Worm (Caenorhabditis elegans) whole organism, young adult: Measurements from ENCODE around the gene rps-3.

Experiments
- B0035.1 ChIP-seq: sonication (generic microtip); optimal IDR thresholded peaks from 2 replicates; lab custom pipeline; 2016; ENCODE audit warnings: missing genetic modification characterization, mild to moderate bottlenecking, missing compliant biosample characterization, missing genotype, missing genetic modification reagents
- B0261.1 ChIP-seq: sonication (generic microtip); optimal IDR thresholded peaks from 2 replicates; lab custom pipeline; 2016; ENCODE audit warnings: mild to moderate bottlenecking, missing genetic modification characterization, moderate library complexity, missing compliant biosample characterization
- B0336.3 ChIP-seq: fragments of 200-800 bp; sonication (Bioruptor generic); IDR thresholded peaks from 2 replicates; pipeline ENCODE4 v1.3.6; 2022; ENCODE audit warnings: missing genetic modification characterization, missing compliant biosample characterization
- C06A6.2 ChIP-seq: fragments of 200-800 bp; sonication (Bioruptor generic); conservative IDR thresholded peaks from 2 replicates; pipeline ENCODE4 v1.3.6; 2022; ENCODE audit warnings: missing genetic modification characterization, missing compliant biosample characterization
- F22D6.2 ChIP-seq: sonication (generic microtip); optimal IDR thresholded peaks from 2 replicates; lab custom pipeline; 2016; ENCODE audit warnings: mild to moderate bottlenecking, missing genetic modification characterization, missing compliant biosample characterization
- F23B12.7 ChIP-seq: sonication (generic microtip); optimal IDR thresholded peaks from 2 replicates; lab custom pipeline; 2017; ENCODE audit warnings: missing genetic modification characterization, mild to moderate bottlenecking, missing compliant biosample characterization, antibody characterized with exemption, moderate library complexity; ENCODE audit not compliant: insufficient read depth
- F55B11.4 ChIP-seq: sonication (generic microtip); optimal IDR thresholded peaks from 2 replicates; lab custom pipeline; 2016; ENCODE audit warnings: missing compliant biosample characterization, missing genetic modification characterization, borderline replicate concordance; ENCODE audit not compliant: insufficient read depth
- F57A8.1 ChIP-seq: fragments of 200-800 bp; sonication (Bioruptor generic); optimal IDR thresholded peaks from 2 replicates; lab custom pipeline; 2018; ENCODE audit warnings: mild to moderate bottlenecking, missing genetic modification characterization, moderate library complexity, missing compliant biosample characterization
- F57C9.4 ChIP-seq: sonication (generic microtip); optimal IDR thresholded peaks from 2 replicates; lab custom pipeline; 2017; ENCODE audit warnings: mild to moderate bottlenecking, missing genetic modification characterization, missing compliant biosample characterization
- Y67H2A.10 ChIP-seq: fragments of 200-800 bp; sonication (Bioruptor generic); conservative IDR thresholded peaks from 2 replicates; pipeline ENCODE4 v1.3.6; 2022; ENCODE audit warnings: missing genetic modification reagents, missing genetic modification characterization, missing compliant biosample characterization
- ama-1 ChIP-seq, 3 experiments: fragments of 150-350 bp in 1 of 3; sonication (generic microtip) in 2 of 3; optimal IDR thresholded peaks; 2 replicates each; lab custom pipeline; 2014 to 2018; ENCODE audit warnings: missing biosample characterization in 2 of 3, missing genetic modification characterization in 2 of 3, missing genetic modification reagents in 2 of 3
- aptf-2 ChIP-seq: fragments of 200-800 bp; sonication (Bioruptor generic); conservative IDR thresholded peaks from 2 replicates; pipeline ENCODE4 v1.3.6; 2022; ENCODE audit warnings: missing genetic modification reagents, missing genetic modification characterization, missing compliant biosample characterization
- attf-6 ChIP-seq: fragments of 200-800 bp; sonication (Bioruptor generic); IDR thresholded peaks from 2 replicates; pipeline ENCODE4 v1.3.6; 2022; ENCODE audit warnings: missing genetic modification reagents, missing genetic modification characterization, missing compliant biosample characterization
- bed-2 ChIP-seq: fragments of 200-800 bp; sonication (Bioruptor generic); IDR thresholded peaks from 2 replicates; pipeline ENCODE4 v1.3.6; 2022; ENCODE audit warnings: missing genetic modification reagents, missing genetic modification characterization, missing compliant biosample characterization
- cebp-1 ChIP-seq, 2 experiments: fragments of 200-800 bp in 1 of 2; sonication (Bioruptor generic) in 1 of 2; sonication (generic microtip) in 1 of 2; IDR thresholded peaks in 1 of 2; optimal IDR thresholded peaks in 1 of 2; 2 replicates each; pipeline versions ENCODE4 v1.3.6 to Lab custom; 2017 to 2022; ENCODE audit warnings: missing compliant biosample characterization in 2 of 2, missing genetic modification characterization in 2 of 2, mild to moderate bottlenecking in 1 of 2, missing genetic modification reagents in 1 of 2, moderate library complexity in 1 of 2
- ceh-58 ChIP-seq: fragments of 200-800 bp; sonication (Bioruptor generic); IDR thresholded peaks from 2 replicates; pipeline ENCODE4 v1.3.6; 2022; ENCODE audit warnings: missing genetic modification characterization, missing compliant biosample characterization
- ceh-79 ChIP-seq: sonication (generic microtip); optimal IDR thresholded peaks from 2 replicates; lab custom pipeline; 2017; ENCODE audit warnings: mild to moderate bottlenecking, missing genetic modification characterization, missing compliant biosample characterization
- ceh-91 ChIP-seq: fragments of 200-800 bp; sonication (Bioruptor generic); IDR thresholded peaks from 2 replicates; pipeline ENCODE4 v1.3.6; 2022; ENCODE audit warnings: missing genetic modification reagents, missing genetic modification characterization, missing compliant biosample characterization
- chd-7 ChIP-seq: sonication (generic microtip); optimal IDR thresholded peaks from 2 replicates; lab custom pipeline; 2016; ENCODE audit warnings: mild to moderate bottlenecking, missing genetic modification characterization, moderate library complexity, missing compliant biosample characterization
- dox-1 ChIP-seq: fragments of 200-800 bp; sonication (Bioruptor generic); IDR thresholded peaks from 2 replicates; pipeline ENCODE4 v1.3.6; 2022; ENCODE audit warnings: missing genetic modification reagents, missing genetic modification characterization, missing compliant biosample characterization
- dpff-1 ChIP-seq: sonication (generic microtip); optimal IDR thresholded peaks from 2 replicates; lab custom pipeline; 2017; ENCODE audit warnings: mild to moderate bottlenecking, missing genetic modification characterization, missing compliant biosample characterization
- egl-44 ChIP-seq: fragments of 200-800 bp; sonication (Bioruptor generic); IDR thresholded peaks from 2 replicates; pipeline ENCODE4 v1.3.6; 2022; ENCODE audit warnings: missing genetic modification reagents, missing genetic modification characterization, missing compliant biosample characterization
- egrh-3 ChIP-seq: fragments of 200-800 bp; sonication (Bioruptor generic); IDR thresholded peaks from 2 replicates; pipeline ENCODE4 v1.3.6; 2022; ENCODE audit warnings: missing genetic modification reagents, missing genetic modification characterization, missing compliant biosample characterization
- him-1 ChIP-seq: sonication (generic microtip); optimal IDR thresholded peaks from 2 replicates; lab custom pipeline; 2016; ENCODE audit warnings: missing genotype, missing genetic modification reagents, missing genetic modification characterization, missing compliant biosample characterization
- hlh-12 ChIP-seq: sonication (generic microtip); optimal IDR thresholded peaks from 2 replicates; lab custom pipeline; 2016; ENCODE audit warnings: missing genetic modification characterization, missing compliant biosample characterization
- hmg-1.2 ChIP-seq: fragments of 200-800 bp; sonication (Bioruptor generic); IDR thresholded peaks from 2 replicates; pipeline ENCODE4 v1.3.6; 2022; ENCODE audit warnings: missing genetic modification reagents, missing genetic modification characterization, missing compliant biosample characterization
- lag-1 ChIP-seq: fragments of 200-800 bp; sonication (Bioruptor generic); IDR thresholded peaks from 2 replicates; pipeline ENCODE4 v1.3.6; 2022; ENCODE audit warnings: missing genetic modification reagents, missing genetic modification characterization, missing compliant biosample characterization
- let-526 ChIP-seq: fragments of 200-800 bp; sonication (Bioruptor generic); IDR thresholded peaks from 2 replicates; pipeline ENCODE4 v1.3.6; 2022; ENCODE audit warnings: missing genetic modification reagents, missing genetic modification characterization, missing compliant biosample characterization
- let-607 ChIP-seq, 2 experiments: fragments of 200-800 bp in 1 of 2; sonication (Bioruptor generic) in 1 of 2; sonication (generic microtip) in 1 of 2; optimal IDR thresholded peaks; 2 replicates each; lab custom pipeline; 2016 to 2018; ENCODE audit warnings: mild to moderate bottlenecking in 2 of 2, missing compliant biosample characterization in 2 of 2, missing genetic modification characterization in 2 of 2, moderate library complexity in 2 of 2, missing genotype in 1 of 2
- lin-26 ChIP-seq: fragments of 200-800 bp; sonication (Bioruptor generic); IDR thresholded peaks from 2 replicates; pipeline ENCODE4 v1.3.6; 2022; ENCODE audit warnings: missing genetic modification reagents, missing genetic modification characterization, missing compliant biosample characterization
- lin-54 ChIP-seq: fragments of 200-800 bp; sonication (Bioruptor generic); optimal IDR thresholded peaks from 2 replicates; lab custom pipeline; 2018; ENCODE audit warnings: mild to moderate bottlenecking, missing genetic modification characterization, missing compliant biosample characterization
- lsy-27 ChIP-seq: sonication (generic microtip); optimal IDR thresholded peaks from 2 replicates; lab custom pipeline; 2017; ENCODE audit warnings: missing genetic modification characterization, mild to moderate bottlenecking, missing compliant biosample characterization, antibody characterized with exemption, missing genotype, borderline replicate concordance; ENCODE audit not compliant: insufficient read depth
- madf-10 ChIP-seq: sonication (generic microtip); optimal IDR thresholded peaks from 2 replicates; lab custom pipeline; 2016; ENCODE audit warnings: mild to moderate bottlenecking, missing genetic modification characterization, missing compliant biosample characterization
- madf-3 ChIP-seq: fragments of 200-800 bp; sonication (Bioruptor generic); IDR thresholded peaks from 2 replicates; pipeline ENCODE4 v1.3.6; 2022; ENCODE audit warnings: missing genetic modification reagents, missing genetic modification characterization, missing compliant biosample characterization
- nhr-120 ChIP-seq: fragments of 200-800 bp; sonication (Bioruptor generic); IDR thresholded peaks from 2 replicates; pipeline ENCODE4 v1.3.6; 2022; ENCODE audit warnings: missing genetic modification characterization, missing compliant biosample characterization
- repo-1 ChIP-seq: sonication (generic microtip); optimal IDR thresholded peaks from 2 replicates; lab custom pipeline; 2017; ENCODE audit warnings: mild to moderate bottlenecking, missing genetic modification characterization, missing compliant biosample characterization
- rpc-1 ChIP-seq, 2 experiments: fragments of 150-350 bp in 1 of 2; sonication (generic microtip) in 1 of 2; optimal IDR thresholded peaks; 2 replicates each; lab custom pipeline; 2014 to 2018; ENCODE audit warnings: missing biosample characterization in 1 of 2, missing genetic modification characterization in 1 of 2, missing genetic modification reagents in 1 of 2, missing genotype in 1 of 2
- sea-2 ChIP-seq: fragments of 200-800 bp; sonication (Bioruptor generic); IDR thresholded peaks from 2 replicates; pipeline ENCODE4 v1.3.6; 2022; ENCODE audit warnings: missing genetic modification characterization, missing compliant biosample characterization
- snpc-1.1 ChIP-seq: sonication (generic microtip); optimal IDR thresholded peaks from 2 replicates; lab custom pipeline; 2017; ENCODE audit warnings: missing genetic modification characterization, mild to moderate bottlenecking, missing compliant biosample characterization, antibody characterized with exemption, moderate library complexity, missing genotype, missing genetic modification reagents; ENCODE audit not compliant: insufficient read depth
- tlf-1 ChIP-seq: fragments of 200-800 bp; sonication (Bioruptor generic); optimal IDR thresholded peaks from 2 replicates; lab custom pipeline; 2018; ENCODE audit warnings: mild to moderate bottlenecking, missing genetic modification characterization, missing compliant biosample characterization
- unc-62 ChIP-seq: fragments of 150-350 bp; optimal IDR thresholded peaks from 2 replicates; lab custom pipeline; 2014; ENCODE audit warnings: missing biosample characterization, missing genetic modification reagents, missing genetic modification characterization
- zfh-2 ChIP-seq: fragments of 200-800 bp; sonication (Bioruptor generic); conservative IDR thresholded peaks from 2 replicates; pipeline ENCODE4 v1.3.6; 2022; ENCODE audit warnings: missing genetic modification reagents, missing genetic modification characterization, missing compliant biosample characterization
- ztf-25 ChIP-seq: fragments of 200-800 bp; sonication (Bioruptor generic); IDR thresholded peaks from 2 replicates; pipeline ENCODE4 v1.3.6; 2022; ENCODE audit warnings: missing genetic modification reagents, missing genetic modification characterization, missing compliant biosample characterization
- ztf-28 ChIP-seq: fragments of 200-800 bp; sonication (Bioruptor generic); IDR thresholded peaks from 2 replicates; pipeline ENCODE4 v1.3.6; 2022; ENCODE audit warnings: missing genetic modification reagents, missing genetic modification characterization, missing compliant biosample characterization
- ztf-6 ChIP-seq: fragments of 200-800 bp; sonication (Bioruptor generic); IDR thresholded peaks from 2 replicates; pipeline ENCODE4 v1.3.6; 2022; ENCODE audit warnings: missing genetic modification reagents, missing genetic modification characterization, missing compliant biosample characterization

rps-3 gene

DNA sequence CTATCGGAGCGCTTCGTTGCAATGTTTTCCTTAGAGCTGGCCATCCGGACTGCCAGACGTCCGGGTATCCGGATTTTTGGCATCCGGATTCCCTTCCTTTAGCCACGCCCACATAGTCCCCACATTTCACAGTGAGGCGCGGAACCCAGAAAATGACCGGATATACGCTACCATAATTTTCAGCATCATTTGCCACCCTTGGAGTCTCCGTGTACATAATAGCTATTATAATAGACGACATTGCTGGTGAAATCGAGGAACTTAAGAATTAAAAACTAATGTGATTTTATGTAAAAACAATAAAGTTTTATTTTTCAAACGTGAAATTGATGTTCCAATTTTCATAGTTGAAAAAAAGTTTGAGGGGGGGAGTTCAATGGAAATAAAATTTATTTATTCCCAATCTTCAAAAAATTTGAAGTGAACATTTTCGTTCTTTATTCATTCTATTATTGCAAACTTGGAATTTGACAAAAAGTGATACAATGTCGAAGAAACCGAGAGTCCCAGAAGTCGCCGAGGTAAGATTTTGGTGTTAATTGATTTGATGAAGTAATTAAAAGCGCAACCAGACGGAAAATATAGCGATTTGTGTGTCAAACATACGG is 3.7 kb downstream of the rps-3 start (continued):
- no peak for TF ChIP-seq F55B11.4
- TF ChIP-seq rpc-1 (optimal IDR thresholded peaks at IDR 0.05; lab: Kevin White, UChicago), result no peak
- TF ChIP-seq rpc-1 (tag; optimal IDR thresholded peaks at IDR 0.05; lab: Kevin White, UChicago), result peak; percentile 7
- no peak for TF ChIP-seq ceh-79
- TF ChIP-seq ama-1 (optimal IDR thresholded peaks at IDR 0.05; lab: Kevin White, UChicago), result no peak
- TF ChIP-seq ama-1 (GFP tag; optimal IDR thresholded peaks at IDR 0.05; lab: Kevin White, UChicago), result peak in 1 of 2 experiments; percentile 35
- no peak for TF ChIP-seq ceh-91 (GFP tag; lab: Robert Waterston, UW)
- peak; percentile 86 for TF ChIP-seq hmg-1.2
- TF ChIP-seq F22D6.2 (tag; lab: Kevin White, UChicago), result no peak
- no peak for TF ChIP-seq let-607 (tag; optimal IDR thresholded peaks at IDR 0.05; lab: Kevin White, UChicago)
- TF ChIP-seq ceh-58, result no peak
- TF ChIP-seq F57A8.1 (GFP tag; lab: Kevin White, UChicago), result no peak
- TF ChIP-seq egrh-3, result no peak
- no peak for TF ChIP-seq egl-44 (GFP tag; lab: Robert Waterston, UW)
- TF ChIP-seq lsy-27 (tag; lab: Kevin White, UChicago), result no peak
- TF ChIP-seq cebp-1 (GFP tag; IDR thresholded peaks at IDR 0.05; lab: Robert Waterston, UW), result no peak
- TF ChIP-seq cebp-1 (tag; optimal IDR thresholded peaks at IDR 0.05; lab: Kevin White, UChicago), result no peak
- TF ChIP-seq lin-26 (GFP tag; lab: Robert Waterston, UW), result peak; percentile 66; the same call in 1 of the 2 replicates
- no peak; the same call in 1 of the 2 replicates for TF ChIP-seq dox-1 (GFP tag; lab: Robert Waterston, UW)
- TF ChIP-seq dpff-1 (tag; lab: Kevin White, UChicago), result no peak
- TF ChIP-seq madf-3 (GFP tag; lab: Robert Waterston, UW), result no peak
- TF ChIP-seq attf-6, result peak; percentile 85; the same call in 1 of the 2 replicates
- TF ChIP-seq bed-2 (GFP tag; lab: Robert Waterston, UW), result no peak
- peak; percentile 21 for TF ChIP-seq repo-1 (tag; lab: Kevin White, UChicago)
- TF ChIP-seq nhr-120, result no peak
- no peak for TF ChIP-seq ztf-28
- peak; percentile 4 for TF ChIP-seq B0261.1
- peak; percentile 97 for TF ChIP-seq snpc-1.1 (tag; lab: Kevin White, UChicago)
- no peak for TF ChIP-seq sea-2 (GFP tag; lab: Robert Waterston, UW)
- no peak for TF ChIP-seq ztf-25 (GFP tag; lab: Robert Waterston, UW)
- no peak for TF ChIP-seq lag-1 (GFP tag; lab: Robert Waterston, UW)
- no peak for TF ChIP-seq madf-10 (tag; lab: Kevin White, UChicago)
- TF ChIP-seq F57C9.4 (tag; lab: Kevin White, UChicago), result no peak
- TF ChIP-seq zfh-2, result no peak
- TF ChIP-seq Y67H2A.10, result no peak
- no peak for TF ChIP-seq aptf-2
- TF ChIP-seq tlf-1 (GFP tag; lab: Kevin White, UChicago), result peak; percentile 34
- peak; percentile 73 for TF ChIP-seq him-1 (tag; lab: Kevin White, UChicago)
- no peak for TF ChIP-seq C06A6.2
- TF ChIP-seq ztf-6 (GFP tag; lab: Robert Waterston, UW), result no peak
- TF ChIP-seq unc-62 (GFP tag; lab: Kevin White, UChicago), result no peak
- TF ChIP-seq F23B12.7 (tag; lab: Kevin White, UChicago), result no peak
- TF ChIP-seq let-526 (GFP tag; lab: Robert Waterston, UW), result no peak
- peak; percentile 63 for TF ChIP-seq B0336.3 (GFP tag; lab: Robert Waterston, UW)
- no peak for TF ChIP-seq hlh-12 (tag; lab: Kevin White, UChicago)
- TF ChIP-seq B0035.1, result no peak
- peak; percentile 32 for TF ChIP-seq chd-7 (tag; lab: Kevin White, UChicago)
- peak; percentile 12 for TF ChIP-seq lin-54 (GFP tag; lab: Kevin White, UChicago)
